Fruit fly (Drosophila melanogaster) whole organism: ENCODE results near the gene Gr36c.

Source experiments
- CG8478 ChIP-seq: fragments of >200 bp; optimal IDR thresholded peaks from 2 replicates; lab custom pipeline; 2018; ENCODE audit warnings: inconsistent platforms
- Dll ChIP-seq: fragments of >200 bp; optimal IDR thresholded peaks from 2 replicates; lab custom pipeline; 2017
- EcR ChIP-seq, 2 experiments: fragments of >200 bp; optimal IDR thresholded peaks; 2 replicates each; lab custom pipeline; 2017; ENCODE audit warnings: missing biosample characterization in 2 of 2, missing genetic modification characterization in 2 of 2, missing genetic modification reagents in 2 of 2
- pan ChIP-seq: fragments of >200 bp; optimal IDR thresholded peaks from 2 replicates; lab custom pipeline; 2017
- psq ChIP-seq: fragments of >200 bp; optimal IDR thresholded peaks from 2 replicates; lab custom pipeline; 2017
- usp ChIP-seq: fragments of >200 bp; optimal IDR thresholded peaks from 2 replicates; lab custom pipeline; 2017; ENCODE audit warnings: missing biosample characterization, missing genetic modification characterization, mixed read lengths

Gr36c gene

DNA sequence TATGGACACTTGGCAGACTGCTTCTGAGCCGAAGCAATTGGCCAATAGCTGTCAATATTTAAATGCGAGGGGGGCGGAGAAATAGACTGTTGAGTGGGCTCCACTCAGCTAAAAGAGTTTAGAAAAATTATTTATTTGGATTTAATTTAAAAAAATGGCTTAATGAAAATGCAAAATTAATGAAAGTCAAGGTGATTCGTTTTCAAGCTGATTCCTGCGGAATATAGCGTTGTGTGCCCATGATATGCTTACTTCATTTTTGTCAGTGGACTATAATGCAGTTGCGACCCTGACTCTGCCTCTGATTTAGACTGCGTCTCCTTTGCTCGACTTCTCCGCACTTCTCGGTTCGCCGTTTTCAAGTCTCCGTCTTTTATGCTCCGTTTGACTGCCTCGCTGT is 36.7 kb downstream of the Gr36c start:
- TF ChIP-seq psq (lab: Kevin White, UChicago) (no peak), EcR (GFP tag; optimal IDR thresholded peaks at IDR 0.05; lab: Kevin White, UChicago) (no peak), CG8478 (lab: Kevin White, UChicago) (no peak), usp (GFP tag; lab: Kevin White, UChicago) (no peak), pan (lab: Kevin White, UChicago) (no peak), Dll (lab: Kevin White, UChicago) (no peak)

DNA sequence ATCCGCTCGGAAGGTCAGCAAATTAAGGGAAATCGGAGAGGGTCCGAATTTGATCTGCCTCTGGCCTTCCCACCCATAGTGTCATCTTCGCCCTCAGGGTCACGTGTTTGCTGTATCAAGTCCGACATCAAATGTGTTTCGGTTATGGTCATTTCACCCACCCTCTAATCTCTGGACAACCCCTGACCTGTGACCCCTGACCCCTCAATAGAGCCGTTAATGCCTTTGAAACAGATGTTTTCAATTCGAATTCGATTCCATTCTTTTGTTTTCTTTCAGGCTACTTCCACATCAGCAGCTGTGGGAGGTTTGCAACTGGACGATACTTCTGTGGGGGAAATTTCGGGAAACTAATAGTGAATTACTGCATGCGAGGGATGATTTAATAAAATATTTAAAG is 41.3 kb downstream of the Gr36c start:
- TF ChIP-seq psq (lab: Kevin White, UChicago) (no peak), usp (GFP tag; lab: Kevin White, UChicago) (no peak), Dll (lab: Kevin White, UChicago) (no peak), EcR (GFP tag; optimal IDR thresholded peaks at IDR 0.05; lab: Kevin White, UChicago) (no peak), pan (lab: Kevin White, UChicago) (no peak), CG8478 (lab: Kevin White, UChicago) (no peak)

- no peak for TF ChIP-seq psq (lab: Kevin White, UChicago)
- TF ChIP-seq EcR (GFP tag; optimal IDR thresholded peaks at IDR 0.05; lab: Kevin White, UChicago), result no peak
- no peak for TF ChIP-seq pan (lab: Kevin White, UChicago)
- no peak for TF ChIP-seq CG8478 (lab: Kevin White, UChicago)
- TF ChIP-seq usp (GFP tag; lab: Kevin White, UChicago), result no peak
- TF ChIP-seq Dll (lab: Kevin White, UChicago), result no peak
Measured at dm6 chr2L:17222176-17222575, 42.0 kb downstream of the Gr36c start.

dm6 chr2L:17223493-17223892 is 43.4 kb downstream of the Gr36c start:
- no peak for TF ChIP-seq psq (lab: Kevin White, UChicago)
- no peak for TF ChIP-seq EcR (GFP tag; optimal IDR thresholded peaks at IDR 0.05; lab: Kevin White, UChicago)
- no peak for TF ChIP-seq Dll (lab: Kevin White, UChicago)
- TF ChIP-seq pan (lab: Kevin White, UChicago), result no peak
- TF ChIP-seq usp (GFP tag; lab: Kevin White, UChicago), result no peak
- no peak for TF ChIP-seq CG8478 (lab: Kevin White, UChicago)

dm6 chr2L:17227102-17227501 is 47.0 kb downstream of the Gr36c start:
- TF ChIP-seq EcR (GFP tag; optimal IDR thresholded peaks at IDR 0.05; lab: Kevin White, UChicago) (no peak), psq (lab: Kevin White, UChicago) (no peak), pan (lab: Kevin White, UChicago) (no peak), usp (GFP tag; lab: Kevin White, UChicago) (no peak), CG8478 (lab: Kevin White, UChicago) (no peak), Dll (lab: Kevin White, UChicago) (no peak)

dm6 chr2L:17228119-17228518 is 48.0 kb downstream of the Gr36c start:
- TF ChIP-seq Dll (lab: Kevin White, UChicago) (no peak), CG8478 (lab: Kevin White, UChicago) (no peak), usp (GFP tag; lab: Kevin White, UChicago) (no peak), pan (lab: Kevin White, UChicago) (no peak), EcR (GFP tag; optimal IDR thresholded peaks at IDR 0.05; lab: Kevin White, UChicago) (no peak), psq (lab: Kevin White, UChicago) (no peak)

DNA sequence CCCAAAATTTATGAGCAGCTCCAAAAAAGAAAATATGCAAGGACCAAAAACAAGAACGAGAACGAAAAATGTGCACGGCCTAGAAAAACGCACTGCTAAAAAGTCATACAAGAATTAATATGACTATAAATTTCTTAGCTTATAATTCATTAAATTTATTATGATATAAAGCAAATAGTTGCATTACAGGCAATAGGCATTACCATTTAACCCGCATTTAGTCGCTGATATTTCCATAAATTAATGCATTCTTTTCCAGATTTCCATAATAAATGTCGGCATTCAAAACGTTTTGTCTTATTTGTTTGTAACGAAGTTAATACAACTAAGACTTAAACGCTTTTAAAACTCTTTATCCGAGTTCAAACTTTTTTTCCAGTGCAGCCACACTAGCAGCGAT is 49.3 kb downstream of the Gr36c start:
- TF ChIP-seq usp (GFP tag; lab: Kevin White, UChicago) (no peak), psq (lab: Kevin White, UChicago) (no peak), Dll (lab: Kevin White, UChicago) (no peak), pan (lab: Kevin White, UChicago) (no peak), CG8478 (lab: Kevin White, UChicago) (no peak), EcR (GFP tag; optimal IDR thresholded peaks at IDR 0.05; lab: Kevin White, UChicago) (no peak)
